Worm (Caenorhabditis elegans) whole organism, L1 larva: ENCODE measurements around the gene F28H6.7.
A peak's percentile ranks its signal among the peaks of the same experiment; 100 is the strongest.

Experiments used
- C16A3.4 ChIP-seq: fragments of 150-350 bp; optimal IDR thresholded peaks from 2 replicates; lab custom pipeline; 2014; ENCODE audit warnings: missing biosample characterization, missing genetic modification characterization
- F16B12.6 ChIP-seq: fragments of 150-350 bp; optimal IDR thresholded peaks from 2 replicates; lab custom pipeline; 2014; ENCODE audit warnings: missing biosample characterization, missing genetic modification characterization
- Y116A8C.19 ChIP-seq: sonication (generic microtip); optimal IDR thresholded peaks from 2 replicates; lab custom pipeline; 2016; ENCODE audit warnings: missing compliant biosample characterization, missing genetic modification characterization, borderline replicate concordance
- aly-2 ChIP-seq: fragments of 150-350 bp; optimal IDR thresholded peaks from 2 replicates; lab custom pipeline; 2014; ENCODE audit warnings: missing biosample characterization, missing genetic modification characterization
- blmp-1 ChIP-seq: fragments of 150-350 bp; optimal IDR thresholded peaks from 2 replicates; lab custom pipeline; 2014; ENCODE audit warnings: missing biosample characterization, missing genetic modification characterization
- ceh-90 ChIP-seq: sonication (generic microtip); optimal IDR thresholded peaks from 2 replicates; lab custom pipeline; 2016; ENCODE audit warnings: missing genetic modification characterization, missing compliant biosample characterization
- ces-1 ChIP-seq: fragments of 150-350 bp; optimal IDR thresholded peaks from 2 replicates; lab custom pipeline; 2014; ENCODE audit warnings: missing biosample characterization, missing genetic modification reagents, missing genetic modification characterization
- dpl-1 ChIP-seq, 3 experiments: fragments of 150-350 bp in 2 of 3; sonication (generic microtip) in 1 of 3; optimal IDR thresholded peaks; 2 replicates each; lab custom pipeline; 2014 to 2017; ENCODE audit warnings: missing biosample characterization in 3 of 3, missing genetic modification characterization in 3 of 3, missing genetic modification reagents in 3 of 3
- efl-1 ChIP-seq, 4 experiments: fragments of 150-350 bp; optimal IDR thresholded peaks in 3 of 4; peaks in 1 of 4; 1 replicate in 1 of 4; 2 replicates in 3 of 4; lab custom pipeline; 2014; ENCODE audit warnings: missing biosample characterization in 2 of 4, missing genetic modification characterization in 2 of 4, missing genetic modification reagents in 2 of 4
- fkh-8 ChIP-seq: sonication (generic microtip); optimal IDR thresholded peaks from 2 replicates; lab custom pipeline; 2016; ENCODE audit warnings: mild to moderate bottlenecking, missing genetic modification characterization, missing compliant biosample characterization
- fos-1 ChIP-seq: fragments of 150-350 bp; optimal IDR thresholded peaks from 2 replicates; lab custom pipeline; 2014; ENCODE audit warnings: missing biosample characterization, missing genetic modification characterization
- hlh-4 ChIP-seq: sonication (generic microtip); optimal IDR thresholded peaks from 2 replicates; lab custom pipeline; 2016; ENCODE audit warnings: mild to moderate bottlenecking, missing genetic modification characterization, missing compliant biosample characterization
- isw-1 ChIP-seq: fragments of 200-800 bp; sonication (Bioruptor generic); IDR thresholded peaks from 2 replicates; pipeline ENCODE4 v1.3.6; 2022; ENCODE audit warnings: missing genetic modification characterization, missing compliant biosample characterization
- jun-1 ChIP-seq: fragments of 150-350 bp; optimal IDR thresholded peaks from 2 replicates; lab custom pipeline; 2014; ENCODE audit warnings: missing biosample characterization, missing genetic modification reagents, missing genetic modification characterization
- lin-14 ChIP-seq: fragments of 200-800 bp; sonication (Bioruptor generic); optimal IDR thresholded peaks from 2 replicates; lab custom pipeline; 2018; ENCODE audit warnings: mild to moderate bottlenecking, missing genetic modification characterization, moderate library complexity, missing compliant biosample characterization
- lin-15B ChIP-seq: fragments of 150-350 bp; sonication (generic microtip); optimal IDR thresholded peaks from 3 replicates; lab custom pipeline; 2014; ENCODE audit warnings: missing biosample characterization, missing genetic modification characterization
- lin-35 ChIP-seq, 2 experiments: fragments of 150-350 bp; optimal IDR thresholded peaks; 2 replicates each; lab custom pipeline; 2014; ENCODE audit warnings: missing biosample characterization in 2 of 2, missing genetic modification characterization in 2 of 2, missing genetic modification reagents in 2 of 2
- lir-3 ChIP-seq: sonication (generic microtip); optimal IDR thresholded peaks from 2 replicates; lab custom pipeline; 2016; ENCODE audit warnings: mild to moderate bottlenecking, missing genetic modification characterization, moderate library complexity, missing compliant biosample characterization; ENCODE audit not compliant: poor library complexity
- lsy-2 ChIP-seq, 2 experiments: fragments of 150-350 bp; optimal IDR thresholded peaks; 2 replicates each; lab custom pipeline; 2014; ENCODE audit warnings: missing biosample characterization in 2 of 2, missing genetic modification characterization in 2 of 2
- mab-9 ChIP-seq: fragments of 200-800 bp; sonication (Bioruptor generic); IDR thresholded peaks from 2 replicates; pipeline ENCODE4 v1.3.6; 2022; ENCODE audit warnings: missing genetic modification reagents, missing genetic modification characterization, missing compliant biosample characterization
- mdl-1 ChIP-seq, 2 experiments: fragments of 150-350 bp; optimal IDR thresholded peaks; 2 replicates each; lab custom pipeline; 2014 to 2017; ENCODE audit warnings: missing biosample characterization in 2 of 2, missing genetic modification characterization in 2 of 2, inconsistent platforms in 1 of 2
- mep-1 ChIP-seq: fragments of 150-350 bp; optimal IDR thresholded peaks from 2 replicates; lab custom pipeline; 2014; ENCODE audit warnings: missing biosample characterization, missing genetic modification characterization
- nhr-11 ChIP-seq: fragments of 150-350 bp; optimal IDR thresholded peaks from 2 replicates; lab custom pipeline; 2014; ENCODE audit warnings: missing biosample characterization, missing genetic modification characterization
- nhr-12 ChIP-seq: sonication (generic microtip); optimal IDR thresholded peaks from 2 replicates; lab custom pipeline; 2017; ENCODE audit warnings: missing biosample characterization, missing genetic modification characterization
- nhr-237 ChIP-seq: fragments of 150-350 bp; optimal IDR thresholded peaks from 2 replicates; lab custom pipeline; 2014; ENCODE audit warnings: missing biosample characterization, missing genetic modification characterization
- nhr-28 ChIP-seq: fragments of 150-350 bp; optimal IDR thresholded peaks from 2 replicates; lab custom pipeline; 2014; ENCODE audit warnings: missing biosample characterization, missing genetic modification characterization
- nhr-47 ChIP-seq: sonication (generic microtip); optimal IDR thresholded peaks from 2 replicates; lab custom pipeline; 2016; ENCODE audit warnings: mild to moderate bottlenecking, missing genetic modification characterization, moderate library complexity, missing compliant biosample characterization
- nhr-71 ChIP-seq: sonication (generic microtip); optimal IDR thresholded peaks from 2 replicates; lab custom pipeline; 2016; ENCODE audit warnings: mild to moderate bottlenecking, missing genetic modification characterization, moderate library complexity, missing compliant biosample characterization
- nhr-76 ChIP-seq: sonication (generic microtip); optimal IDR thresholded peaks from 2 replicates; lab custom pipeline; 2017; ENCODE audit warnings: missing biosample characterization, missing genetic modification characterization
- nhr-84 ChIP-seq: sonication (generic microtip); optimal IDR thresholded peaks from 2 replicates; lab custom pipeline; 2017; ENCODE audit warnings: missing biosample characterization, missing genetic modification characterization
- nhr-85 ChIP-seq: sonication (generic microtip); peaks from one replicate; lab custom pipeline; 2016; ENCODE audit warnings: missing genetic modification characterization, inconsistent platforms, missing compliant biosample characterization
- pax-3 ChIP-seq: fragments of 200-800 bp; sonication (Bioruptor generic); optimal IDR thresholded peaks from 2 replicates; lab custom pipeline; 2018; ENCODE audit warnings: mild to moderate bottlenecking, missing genetic modification characterization, moderate library complexity, missing compliant biosample characterization
- pqm-1 ChIP-seq: sonication (generic microtip); optimal IDR thresholded peaks from 3 replicates; lab custom pipeline; 2017; ENCODE audit warnings: missing biosample characterization, missing genetic modification characterization
- snu-23 ChIP-seq: sonication (generic microtip); optimal IDR thresholded peaks from 2 replicates; lab custom pipeline; 2016; ENCODE audit warnings: missing genetic modification characterization, missing compliant biosample characterization
- sup-37 ChIP-seq: fragments of 200-800 bp; sonication (Bioruptor generic); optimal IDR thresholded peaks from 2 replicates; lab custom pipeline; 2018; ENCODE audit warnings: mild to moderate bottlenecking, missing genetic modification characterization, missing compliant biosample characterization
- tbx-2 ChIP-seq: sonication (generic microtip); optimal IDR thresholded peaks from 2 replicates; lab custom pipeline; 2016; ENCODE audit warnings: missing genetic modification characterization, missing compliant biosample characterization
- tlp-1 ChIP-seq: fragments of 150-350 bp; optimal IDR thresholded peaks from 2 replicates; lab custom pipeline; 2014; ENCODE audit warnings: missing biosample characterization, missing genetic modification characterization
- unc-30 ChIP-seq: sonication (generic microtip); optimal IDR thresholded peaks from 2 replicates; lab custom pipeline; 2017; ENCODE audit warnings: missing biosample characterization, missing genetic modification characterization
- unc-86 ChIP-seq: sonication (generic microtip); optimal IDR thresholded peaks from 2 replicates; lab custom pipeline; 2016; ENCODE audit warnings: missing genetic modification characterization, missing compliant biosample characterization
- unc-98 ChIP-seq: fragments of 200-800 bp; sonication (Bioruptor generic); IDR thresholded peaks from 2 replicates; pipeline ENCODE4 v1.3.6; 2022; ENCODE audit warnings: missing genetic modification characterization, missing compliant biosample characterization
- ztf-11 ChIP-seq, 2 experiments: sonication (generic microtip); optimal IDR thresholded peaks; 2 replicates each; lab custom pipeline; 2016 to 2017; ENCODE audit warnings: missing genetic modification characterization in 2 of 2, missing biosample characterization in 1 of 2, missing compliant biosample characterization in 1 of 2

The F28H6.7 gene

DNA sequence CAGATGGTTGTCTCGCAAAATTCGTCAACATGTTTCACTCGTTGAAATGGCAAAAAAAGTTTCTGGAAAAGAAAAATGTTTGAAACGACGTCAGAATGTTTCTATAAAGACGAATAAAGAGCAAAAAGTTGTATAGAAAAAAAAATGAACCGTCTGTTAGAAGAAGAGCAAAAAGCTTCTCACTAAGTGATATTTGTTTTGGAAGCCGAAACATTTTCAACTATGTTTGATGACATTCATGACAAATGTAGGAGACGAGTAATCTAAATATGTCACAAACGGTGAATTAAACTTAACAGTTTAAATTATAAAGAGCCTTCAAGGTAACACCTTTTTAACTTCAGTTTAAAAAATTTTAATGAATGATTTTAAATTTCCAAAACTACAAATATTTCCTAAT is 24.1 kb downstream of the F28H6.7 start, which contains the start of gene nkat-1:
TSS of gene nkat-1 (minus strand) at position 101 of the 400 bp plus-strand sequence.
- TF ChIP-seq tbx-2 (no peak), mdl-1 (tag; optimal IDR thresholded peaks at IDR 0.05; lab: Kevin White, UChicago) (no peak), lsy-2 (tag; optimal IDR thresholded peaks at IDR 0.05; lab: Kevin White, UChicago) (no peak), isw-1 (GFP tag; lab: Robert Waterston, UW) (no peak), unc-86 (tag; lab: Kevin White, UChicago) (no peak), hlh-4 (tag; lab: Kevin White, UChicago) (no peak), lin-15B (no peak), nhr-71 (no peak), nhr-47 (tag; lab: Kevin White, UChicago) (no peak), unc-98 (GFP tag; lab: Robert Waterston, UW) (no peak), fos-1 (no peak), ceh-90 (tag; lab: Kevin White, UChicago) (no peak), nhr-84 (tag; lab: Kevin White, UChicago) (no peak), lin-14 (GFP tag; lab: Kevin White, UChicago) (no peak), nhr-28 (tag; lab: Kevin White, UChicago) (no peak), nhr-11 (no peak), ces-1 (no peak), nhr-12 (no peak), nhr-85 (tag; lab: Kevin White, UChicago) (no peak), blmp-1 (tag; lab: Kevin White, UChicago) (no peak)

DNA sequence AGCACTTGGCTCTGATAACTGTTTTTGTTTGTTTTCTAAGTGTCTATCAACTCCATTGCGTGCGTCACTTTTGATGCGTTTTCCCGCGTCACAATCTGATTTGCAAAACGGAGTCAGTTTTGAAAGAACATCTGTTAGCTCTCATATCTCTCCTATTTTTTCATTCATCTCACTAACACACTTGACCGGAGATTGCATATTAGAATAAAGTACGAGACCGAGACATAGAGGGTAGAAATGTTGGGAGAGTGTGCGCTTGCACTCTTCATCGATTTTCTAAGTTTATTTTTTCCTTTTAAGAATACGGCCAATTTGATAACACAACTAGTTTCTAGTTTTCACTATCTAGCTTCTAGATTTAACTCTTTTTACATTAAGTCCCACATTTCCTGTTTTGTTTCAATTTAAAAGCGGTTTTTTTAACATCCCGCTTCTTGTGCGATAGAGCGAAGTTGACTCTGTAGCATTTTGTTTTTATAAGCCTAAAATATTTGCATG is 25.5 kb downstream of the F28H6.7 start:
- TF ChIP-seq aly-2 (tag; lab: Kevin White, UChicago) (no peak), C16A3.4 (tag; lab: Kevin White, UChicago) (no peak), efl-1 (optimal IDR thresholded peaks at IDR 0.05; lab: Kevin White, UChicago) (no peak), efl-1 (GFP tag; optimal IDR thresholded peaks at IDR 0.05 in 1 of 2; lab: Kevin White, UChicago) (peak; percentile 13 to 92), ces-1 (no peak), lin-35 (GFP tag; optimal IDR thresholded peaks at IDR 0.05; lab: Kevin White, UChicago) (peak in 1 of 2 experiments; percentile 16), pqm-1 (tag; lab: Kevin White, UChicago) (no peak), ztf-11 (tag; optimal IDR thresholded peaks at IDR 0.05; lab: Kevin White, UChicago) (no peak), Y116A8C.19 (tag; lab: Kevin White, UChicago) (no peak), dpl-1 (GFP tag; optimal IDR thresholded peaks at IDR 0.05; lab: Kevin White, UChicago) (peak in 1 of 3 experiments; percentile 41), ceh-90 (tag; lab: Kevin White, UChicago) (no peak), unc-30 (tag; lab: Kevin White, UChicago) (no peak), tlp-1 (tag; lab: Kevin White, UChicago) (no peak)

DNA sequence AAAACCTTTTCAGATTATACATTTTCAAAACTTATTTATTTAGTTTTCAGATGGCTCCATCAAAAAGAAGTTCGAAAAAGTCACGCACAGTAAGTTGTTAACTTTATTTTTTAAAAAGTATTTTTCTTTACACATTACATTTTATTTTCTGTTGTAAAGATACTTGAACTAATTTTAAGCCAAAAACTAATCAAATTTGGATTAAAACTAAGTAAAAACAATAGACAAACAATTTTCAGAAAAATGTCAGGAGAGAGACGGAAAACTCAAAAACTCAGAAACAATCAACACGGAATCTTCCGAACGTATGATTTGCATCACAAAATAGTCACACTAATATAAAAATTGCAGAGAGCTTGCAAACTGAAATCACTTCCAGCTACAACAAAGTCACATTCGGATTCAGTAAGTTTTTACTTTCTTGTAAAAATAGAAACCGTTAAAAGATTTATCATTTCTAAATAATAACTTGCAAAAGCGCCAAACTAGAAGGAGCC is 26.0 kb downstream of the F28H6.7 start, which contains the start of gene ceh-89:
TSS of gene ceh-89 (plus strand) at position 51 of the 497 bp plus-strand sequence.
- TF ChIP-seq ztf-11 (tag; optimal IDR thresholded peaks at IDR 0.05; lab: Kevin White, UChicago) (no peak), dpl-1 (GFP tag; optimal IDR thresholded peaks at IDR 0.05; lab: Kevin White, UChicago) (no peak), nhr-237 (no peak), jun-1 (tag; lab: Kevin White, UChicago) (no peak), mep-1 (no peak), lin-35 (GFP tag; optimal IDR thresholded peaks at IDR 0.05; lab: Kevin White, UChicago) (no peak), lir-3 (tag; lab: Kevin White, UChicago) (no peak), F16B12.6 (tag; lab: Kevin White, UChicago) (no peak), mdl-1 (tag; optimal IDR thresholded peaks at IDR 0.05; lab: Kevin White, UChicago) (no peak), snu-23 (GFP tag; lab: Kevin White, UChicago) (no peak), pqm-1 (tag; lab: Kevin White, UChicago) (no peak), pax-3 (tag; lab: Kevin White, UChicago) (no peak), sup-37 (GFP tag; lab: Kevin White, UChicago) (no peak), mab-9 (no peak), fkh-8 (tag; lab: Kevin White, UChicago) (no peak), nhr-76 (tag; lab: Kevin White, UChicago) (no peak)
